Fruit fly (Drosophila melanogaster) whole organism, larva: ENCODE measurements around the gene Coq5.
"Not testable (repeated sequence)": the region's sequence is repeated elsewhere in the genome, so short reads cannot be mapped to it uniquely, and the experiment has no call there.

Source experiments
- noc ChIP-seq: fragments of 200-800 bp; sonication (Bioruptor generic); optimal IDR thresholded peaks from 3 replicates; lab custom pipeline; 2019; ENCODE audit warnings: missing biosample characterization, mild to moderate bottlenecking, missing genetic modification characterization, moderate library complexity

Coq5 gene

DNA sequence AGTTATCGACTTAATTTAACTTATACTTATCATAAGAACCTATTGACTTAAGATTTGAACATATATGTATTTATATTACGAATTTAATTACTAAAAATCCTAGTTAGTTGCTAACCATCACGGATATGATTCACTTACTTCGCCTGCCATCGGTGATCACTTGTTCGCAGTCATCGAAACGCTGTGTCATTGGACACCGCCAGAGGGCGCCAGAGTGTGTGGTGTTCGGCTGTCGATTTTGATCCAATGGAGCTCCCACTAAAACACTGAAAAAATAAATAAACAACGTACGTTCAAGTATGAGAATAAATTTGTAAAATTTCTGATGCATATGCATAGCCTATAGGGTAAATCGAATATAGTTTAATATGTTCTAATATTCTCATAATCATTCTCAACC, 30.5 kb upstream of the Coq5 start:
- TF ChIP-seq noc = no peak

DNA sequence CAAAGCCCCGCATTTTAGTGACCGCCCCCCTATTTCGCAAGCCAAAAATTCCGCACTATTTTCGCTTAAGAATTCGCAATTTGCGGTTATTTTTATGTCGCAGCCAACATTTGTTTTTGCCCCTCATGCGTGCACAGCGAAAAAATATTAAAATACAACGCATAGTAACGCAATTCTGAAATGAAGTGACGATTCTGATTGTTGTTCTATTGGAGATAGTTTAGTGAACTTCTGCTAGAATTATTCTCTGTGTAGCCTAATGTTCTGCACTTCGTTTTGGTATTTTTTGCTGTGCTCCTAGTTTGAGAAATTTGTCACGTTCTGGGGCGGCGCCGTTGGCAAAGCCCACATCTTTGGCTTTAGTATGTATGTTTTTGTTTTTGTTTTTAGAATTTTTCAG, 27.5 kb upstream of the Coq5 start:
- TF ChIP-seq noc = no peak

DNA sequence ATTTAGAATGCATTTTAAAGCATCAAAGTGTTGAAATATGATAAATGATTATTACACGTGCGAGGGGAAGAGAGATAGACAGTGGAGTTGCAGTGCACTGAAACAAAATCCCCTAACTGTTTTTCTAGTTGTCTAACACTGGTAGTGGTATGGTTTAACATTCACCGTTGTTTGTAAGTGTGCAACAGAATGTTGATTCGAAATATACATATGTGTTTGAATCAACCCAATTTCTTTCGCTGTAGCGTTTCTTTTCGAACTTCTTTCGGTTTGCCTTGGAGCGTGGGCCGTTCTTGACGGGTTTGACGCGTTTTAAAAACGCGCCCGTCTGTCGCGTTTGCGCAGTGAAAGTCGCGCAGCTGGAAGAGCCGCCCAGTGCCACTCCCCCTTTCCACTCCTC, 27.0 kb upstream of the Coq5 start:
- TF ChIP-seq noc = no peak

dm6 chrX:13220418-13220817, 26.1 kb upstream of the Coq5 start:
- no peak for TF ChIP-seq noc

- TF ChIP-seq noc = no peak
These were observed 24.9 kb upstream of the Coq5 start for dm6 chrX:13219290-13219689.

dm6 chrX:13214056-13214455, 19.7 kb upstream of the Coq5 start:
- TF ChIP-seq noc = no peak

- TF ChIP-seq noc = no peak
These were observed 17.8 kb upstream of the Coq5 start, which contains the start of gene REG for dm6 chrX:13212138-13212481. REG (plus strand) TSS chrX:13212325.

DNA sequence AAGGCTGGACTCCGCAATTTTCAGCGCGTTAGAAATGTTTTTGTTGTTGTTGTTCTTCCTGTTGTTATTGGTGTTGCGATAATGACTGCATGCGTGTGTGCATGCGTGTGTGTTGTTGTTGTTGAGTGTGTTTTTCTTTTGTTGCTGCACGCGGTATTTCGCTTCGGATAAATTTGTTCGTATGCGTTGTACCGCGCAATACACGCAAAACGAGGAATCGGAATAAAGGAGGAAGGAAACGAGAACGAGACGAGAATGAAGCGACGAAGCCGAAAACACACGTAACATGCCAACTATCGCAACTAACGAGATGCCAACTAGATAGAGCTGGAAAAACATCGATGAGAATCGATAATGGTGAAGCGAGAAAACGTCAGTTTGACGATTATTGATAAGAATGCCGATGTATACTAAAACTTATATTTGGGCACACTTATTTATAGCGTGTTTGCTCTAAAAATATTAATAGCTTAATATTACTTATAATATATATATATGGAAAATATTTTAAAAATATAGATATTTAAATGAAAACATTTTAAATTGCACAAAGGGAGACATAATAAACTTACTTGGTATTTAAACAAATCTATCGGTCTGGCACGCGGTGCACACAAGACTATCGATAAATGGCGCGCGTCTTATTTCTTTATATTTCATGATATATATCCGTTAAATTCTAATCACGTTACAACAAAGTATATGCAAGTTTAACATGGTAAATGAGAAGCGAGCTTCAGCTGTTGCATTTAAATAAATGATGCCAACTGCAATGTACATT, 17.2 kb upstream of the Coq5 start, which contains the start of gene sno:
Gene sno, minus strand, starts transcription at position 318 of the 781 bp plus-strand sequence.
- TF ChIP-seq noc = no peak

DNA sequence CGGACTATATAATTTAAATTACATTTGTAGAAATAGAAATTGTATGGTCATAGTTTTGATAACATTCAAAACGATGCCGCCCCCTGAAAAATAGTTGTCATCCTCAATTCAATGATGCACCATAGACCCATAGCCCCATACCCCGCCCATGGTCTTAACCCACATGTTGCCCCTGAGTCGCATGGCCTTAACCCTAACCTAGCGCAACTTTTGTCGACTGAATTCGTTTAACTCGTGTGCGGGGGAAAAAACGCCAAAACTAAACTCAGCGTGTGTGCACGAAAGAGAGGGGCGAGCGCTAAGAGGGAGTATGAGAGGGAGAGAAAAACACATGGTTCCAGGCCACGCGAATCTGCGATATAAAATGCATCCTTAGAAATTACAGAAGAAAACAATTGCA, 16.1 kb upstream of the Coq5 start:
- no peak for TF ChIP-seq noc

- TF ChIP-seq noc = no peak
These were observed 15.1 kb upstream of the Coq5 start for dm6 chrX:13209410-13209809.

dm6 chrX:13208554-13208953, 14.2 kb upstream of the Coq5 start:
- no peak for TF ChIP-seq noc

DNA sequence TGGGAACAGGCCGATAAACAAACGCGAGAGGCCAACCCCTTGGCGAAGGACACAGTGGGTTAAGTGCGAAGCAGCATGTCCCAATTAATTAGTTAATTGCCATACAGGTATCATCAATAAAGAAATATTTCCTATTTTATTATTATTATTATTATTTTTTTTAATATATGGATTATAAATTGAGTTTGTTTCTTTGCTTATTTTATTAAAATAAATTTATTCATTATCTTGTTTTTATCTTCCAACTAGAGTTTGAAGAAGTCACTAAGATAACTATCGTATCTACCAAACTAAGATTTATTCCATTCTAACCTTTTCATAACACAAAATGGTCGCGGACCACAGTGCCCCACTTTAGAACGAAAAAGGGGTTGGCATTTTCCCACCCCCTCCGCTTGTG, 13.7 kb upstream of the Coq5 start:
- TF ChIP-seq noc = no peak

dm6 chrX:13204718-13205117, 10.4 kb upstream of the Coq5 start:
- no peak for TF ChIP-seq noc

DNA sequence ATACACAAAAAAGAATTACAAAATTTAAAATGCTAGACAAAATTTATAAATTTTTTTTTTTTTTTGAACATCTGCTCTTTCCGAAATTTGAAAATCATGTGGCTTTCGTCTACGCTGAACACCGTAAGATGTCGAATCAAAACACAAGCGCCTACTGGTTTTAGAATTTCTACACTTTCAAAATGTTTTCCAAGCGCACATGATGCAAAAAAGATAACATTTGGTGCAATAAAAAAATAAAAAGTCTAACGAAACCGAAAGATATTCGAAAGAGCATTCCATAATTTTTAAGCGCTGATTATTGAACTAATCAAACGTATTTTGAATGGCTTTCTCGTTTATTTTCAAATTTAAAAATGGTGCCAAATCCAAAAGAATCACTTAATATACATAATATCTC, 7.8 kb upstream of the Coq5 start, which contains the start of gene CG44437:
Gene CG44437, minus strand, starts transcription at position 101 of the 400 bp plus-strand sequence.
- no peak for TF ChIP-seq noc

- no peak for TF ChIP-seq noc
These were observed 2.1 kb downstream of the Coq5 start for dm6 chrX:13192239-13192638.

DNA sequence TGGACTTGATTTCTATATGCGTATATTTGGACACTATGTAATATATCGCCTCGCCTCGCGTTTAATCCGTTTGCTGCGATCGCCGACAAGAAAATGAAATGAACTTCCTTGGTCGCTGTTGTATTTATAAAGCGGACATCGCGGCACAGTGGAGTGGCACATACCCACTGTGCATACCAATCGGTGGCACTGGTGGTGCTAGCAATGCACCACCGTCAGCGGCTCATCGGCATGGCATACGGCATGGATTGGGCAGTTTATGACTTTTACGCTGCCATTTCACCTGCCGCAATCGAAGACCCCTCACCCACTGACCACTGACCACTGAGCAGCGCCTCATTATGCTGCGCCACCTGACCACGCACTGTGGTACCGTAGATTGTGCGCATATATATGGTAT, 2.6 kb downstream of the Coq5 start, which contains the start of gene CG12723:
Gene CG12723, minus strand, starts transcription at position 101 of the 400 bp plus-strand sequence.
- TF ChIP-seq noc = no peak

DNA sequence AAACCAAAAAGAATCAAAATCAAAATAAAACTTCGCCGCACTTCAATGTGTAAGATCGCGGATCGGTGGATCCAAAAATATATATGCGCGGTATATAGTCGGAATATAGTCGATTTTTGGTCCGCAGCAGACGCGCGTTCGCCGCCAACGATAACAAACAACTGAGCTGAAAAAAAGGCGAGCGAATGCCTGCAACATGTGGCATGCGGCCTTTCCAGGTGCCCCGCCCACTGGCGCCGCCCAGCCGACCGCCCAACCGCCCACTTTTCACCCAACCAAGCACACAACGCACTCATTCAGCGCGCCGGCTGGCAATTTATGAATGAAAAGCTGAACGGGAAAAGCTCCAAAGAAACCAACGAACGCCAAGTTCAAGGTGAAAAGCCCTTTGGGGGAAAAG, 5.3 kb downstream of the Coq5 start, which contains the start of gene Lgr4:
Gene Lgr4, minus strand, starts transcription at position 133 of the 400 bp plus-strand sequence.
- no peak for TF ChIP-seq noc

dm6 chrX:13184178-13184577, 10.2 kb downstream of the Coq5 start, which contains the start of gene CG32641:
CG32641 (plus strand) TSS chrX:13184478.
- TF ChIP-seq noc = not testable (repeated sequence)

dm6 chrX:13177720-13178119, 16.6 kb downstream of the Coq5 start, which contains the start of gene CG32640:
CG32640 (plus strand) TSS chrX:13178005.
- TF ChIP-seq noc = not testable (repeated sequence)
